Worm (Caenorhabditis elegans) whole organism, early embryonic: Measurements from ENCODE around the gene srh-116.

ENCODE experiments used
- F13C5.2 ChIP-seq: sonication (generic microtip); optimal IDR thresholded peaks from 2 replicates; lab custom pipeline; 2017; ENCODE audit warnings: mild to moderate bottlenecking, missing genetic modification characterization, inconsistent platforms, missing compliant biosample characterization
- hmbx-1 ChIP-seq: sonication (generic microtip); optimal IDR thresholded peaks from 2 replicates; lab custom pipeline; 2016; ENCODE audit warnings: mild to moderate bottlenecking, missing genetic modification characterization, missing compliant biosample characterization
- pes-1 ChIP-seq: fragments of 200-800 bp; sonication (Bioruptor generic); IDR thresholded peaks from 2 replicates; pipeline ENCODE4 v1.3.6; 2022; ENCODE audit warnings: missing genetic modification reagents, missing genetic modification characterization, missing compliant biosample characterization
- scrt-1 ChIP-seq: fragments of 200-800 bp; sonication (Bioruptor generic); IDR thresholded peaks from 2 replicates; pipeline ENCODE4 v1.3.6; 2022; ENCODE audit warnings: missing genetic modification characterization, missing compliant biosample characterization
- tbx-11 ChIP-seq: fragments of 200-800 bp; sonication (Bioruptor generic); IDR thresholded peaks from 2 replicates; pipeline ENCODE4 v1.3.6; 2022; ENCODE audit warnings: missing genetic modification characterization, missing compliant biosample characterization

DNA sequence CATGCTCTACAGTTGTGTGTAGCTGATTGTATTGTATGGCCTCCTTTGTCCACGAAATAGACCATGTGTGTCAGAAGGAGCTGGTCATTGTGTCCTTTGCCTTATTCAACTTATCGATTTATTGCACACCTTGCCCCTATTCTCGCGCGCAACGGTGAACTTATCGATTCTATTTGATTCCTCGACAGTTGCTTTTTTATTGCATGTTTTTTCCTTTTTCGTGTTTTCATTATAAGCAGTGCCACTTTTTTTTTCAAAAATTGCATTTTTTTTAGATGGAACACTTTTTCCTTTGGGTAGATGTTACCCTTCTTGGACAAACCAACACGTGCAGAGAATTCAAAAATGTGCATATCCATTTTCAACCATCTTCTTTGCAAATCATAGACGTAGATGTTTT lies 18.3 kb upstream of the srh-116 start, which contains the start of gene K10G4.10:
- TF ChIP-seq hmbx-1 (tag; lab: Kevin White, UChicago): no peak
- no peak for TF ChIP-seq scrt-1 (GFP tag; lab: Robert Waterston, UW)
- TF ChIP-seq tbx-11 (GFP tag; lab: Robert Waterston, UW): no peak
- TF ChIP-seq pes-1 (GFP tag; lab: Robert Waterston, UW): no peak
- TF ChIP-seq F13C5.2: no peak
